Fruit fly (Drosophila melanogaster) whole organism, embryonic: ENCODE measurements around the gene THADA.

ENCODE experiments used
- Aef1 ChIP-seq: fragments of 200-800 bp; sonication (Bioruptor generic); IDR thresholded peaks from 3 replicates; pipeline ENCODE4 v1.3.6; 2022; ENCODE audit warnings: missing biosample characterization, missing genetic modification characterization
- Blimp-1 ChIP-seq: fragments of 200-800 bp; sonication (Bioruptor generic); optimal IDR thresholded peaks from 3 replicates; lab custom pipeline; 2018; ENCODE audit warnings: missing biosample characterization, missing genetic modification characterization, mild to moderate bottlenecking, moderate library complexity, missing genetic modification reagents
- CG12744 ChIP-seq: fragments of 200-800 bp; sonication (Bioruptor generic); optimal IDR thresholded peaks from 2 replicates; lab custom pipeline; 2016; ENCODE audit warnings: missing biosample characterization, missing genetic modification characterization
- CG13894 ChIP-seq: fragments of 200-800 bp; sonication (Bioruptor generic); optimal IDR thresholded peaks from 3 replicates; lab custom pipeline; 2018; ENCODE audit warnings: missing biosample characterization, mild to moderate bottlenecking, missing genetic modification characterization, moderate library complexity
- CG14710 ChIP-seq: fragments of 200-800 bp; sonication (Bioruptor generic); optimal IDR thresholded peaks from 3 replicates; lab custom pipeline; 2019; ENCODE audit warnings: missing biosample characterization, mild to moderate bottlenecking, missing genetic modification characterization, moderate library complexity
- CG15514 ChIP-seq: fragments of 200-800 bp; sonication (Bioruptor generic); optimal IDR thresholded peaks from 3 replicates; lab custom pipeline; 2017; ENCODE audit warnings: missing biosample characterization, missing genetic modification characterization, mild to moderate bottlenecking, moderate library complexity, missing genetic modification reagents
- CG17359 ChIP-seq: fragments of 200-800 bp; sonication (Bioruptor generic); optimal IDR thresholded peaks from 3 replicates; lab custom pipeline; 2018; ENCODE audit warnings: missing biosample characterization, mild to moderate bottlenecking, missing genetic modification characterization, moderate library complexity
- CG17802 ChIP-seq: fragments of 200-800 bp; sonication (Bioruptor generic); optimal IDR thresholded peaks from 2 replicates; lab custom pipeline; 2018; ENCODE audit warnings: missing biosample characterization, mild to moderate bottlenecking, missing genetic modification characterization, moderate library complexity
- CG1832 ChIP-seq: fragments of 200-800 bp; sonication (Bioruptor generic); optimal IDR thresholded peaks from 2 replicates; lab custom pipeline; 2017; ENCODE audit warnings: missing biosample characterization, mild to moderate bottlenecking, missing genetic modification characterization, inconsistent platforms
- CG2678 ChIP-seq: fragments of 200-800 bp; sonication (Bioruptor generic); optimal IDR thresholded peaks from 3 replicates; lab custom pipeline; 2019; ENCODE audit warnings: missing biosample characterization, mild to moderate bottlenecking, missing genetic modification characterization, moderate library complexity
- CG3065 ChIP-seq: fragments of 200-800 bp; sonication (Bioruptor generic); optimal IDR thresholded peaks from 2 replicates; lab custom pipeline; 2016; ENCODE audit warnings: missing biosample characterization, missing genetic modification characterization
- CG32772 ChIP-seq: fragments of 200-800 bp; sonication (Bioruptor generic); IDR thresholded peaks from 2 replicates; pipeline ENCODE4 v1.3.6; 2022; ENCODE audit warnings: missing biosample characterization, missing genetic modification characterization
- CG3281 ChIP-seq: fragments of 200-800 bp; sonication (Bioruptor generic); optimal IDR thresholded peaks from 3 replicates; lab custom pipeline; 2017; ENCODE audit warnings: missing biosample characterization, mild to moderate bottlenecking, missing genetic modification characterization
- CG34224 ChIP-seq: fragments of 200-800 bp; sonication (Bioruptor generic); IDR thresholded peaks from 3 replicates; pipeline ENCODE4 v1.3.6; 2022; ENCODE audit warnings: missing biosample characterization, missing genetic modification characterization; ENCODE audit not compliant: partially characterized antibody
- CG3838 ChIP-seq: fragments of 200-800 bp; sonication (Bioruptor generic); optimal IDR thresholded peaks from 3 replicates; lab custom pipeline; 2016; ENCODE audit warnings: missing biosample characterization, missing genetic modification characterization
- CG42726 ChIP-seq: fragments of 200-800 bp; sonication (Bioruptor generic); IDR thresholded peaks from 2 replicates; pipeline ENCODE4 v1.3.6; 2022; ENCODE audit warnings: missing biosample characterization, missing genetic modification characterization; ENCODE audit not compliant: partially characterized antibody
- CG4617 ChIP-seq: fragments of 200-800 bp; sonication (Bioruptor generic); optimal IDR thresholded peaks from 3 replicates; lab custom pipeline; 2016; ENCODE audit warnings: missing biosample characterization, missing genetic modification characterization, borderline replicate concordance
- CG5245 ChIP-seq: fragments of 200-800 bp; sonication (Bioruptor generic); optimal IDR thresholded peaks from 3 replicates; lab custom pipeline; 2016; ENCODE audit warnings: missing biosample characterization, missing genetic modification characterization
- CG6175 ChIP-seq: fragments of 200-800 bp; sonication (Bioruptor generic); IDR thresholded peaks from 3 replicates; pipeline ENCODE4 v1.3.6; 2022; ENCODE audit warnings: missing biosample characterization, missing genetic modification characterization
- CG6683 ChIP-seq: fragments of 200-800 bp; sonication (Bioruptor generic); optimal IDR thresholded peaks from 2 replicates; lab custom pipeline; 2017; ENCODE audit warnings: missing biosample characterization, mild to moderate bottlenecking, missing genetic modification characterization, missing genetic modification reagents
- CG8944 ChIP-seq: fragments of 200-800 bp; sonication (Bioruptor generic); optimal IDR thresholded peaks from 3 replicates; lab custom pipeline; 2016; ENCODE audit warnings: missing biosample characterization, missing genetic modification characterization
- Dfd ChIP-seq, 2 experiments: fragments of >200 bp; optimal IDR thresholded peaks; 2 replicates each; lab custom pipeline; 2017; ENCODE audit warnings: missing biosample characterization in 2 of 2, missing genetic modification characterization in 2 of 2
- Dll ChIP-seq: fragments of 200-800 bp; sonication (Bioruptor generic); IDR thresholded peaks from 4 replicates; pipeline ENCODE4 v1.3.6; 2022; ENCODE audit warnings: missing biosample characterization, missing genetic modification characterization; ENCODE audit not compliant: partially characterized antibody
- Doc3 ChIP-seq: fragments of 200-800 bp; sonication (Bioruptor generic); IDR thresholded peaks from 3 replicates; pipeline ENCODE4 v1.3.6; 2022; ENCODE audit warnings: missing biosample characterization, missing genetic modification characterization; ENCODE audit not compliant: partially characterized antibody
- Drgx ChIP-seq: fragments of 200-800 bp; sonication (Bioruptor generic); IDR thresholded peaks from 2 replicates; pipeline ENCODE4 v1.3.6; 2022; ENCODE audit warnings: missing biosample characterization, missing genetic modification characterization
- GATAe ChIP-seq: fragments of 200-800 bp; sonication (Bioruptor generic); conservative IDR thresholded peaks from 2 replicates; pipeline ENCODE4 v1.3.6; 2022; ENCODE audit warnings: missing biosample characterization, missing genetic modification characterization
- HLH4C ChIP-seq: fragments of 200-800 bp; sonication (Bioruptor generic); IDR thresholded peaks from 3 replicates; pipeline ENCODE4 v1.3.6; 2022; ENCODE audit warnings: missing biosample characterization, missing genetic modification characterization; ENCODE audit not compliant: partially characterized antibody
- Hr3 ChIP-seq: fragments of 200-800 bp; sonication (Bioruptor generic); optimal IDR thresholded peaks from 3 replicates; lab custom pipeline; 2016; ENCODE audit warnings: missing biosample characterization, missing genetic modification characterization
- Scr ChIP-seq: fragments of 200-800 bp; sonication (Bioruptor generic); IDR thresholded peaks from 2 replicates; pipeline ENCODE4 v1.3.6; 2022; ENCODE audit warnings: missing biosample characterization, missing genetic modification characterization; ENCODE audit not compliant: partially characterized antibody
- Sry-δ ChIP-seq: fragments of 200-800 bp; sonication (Bioruptor generic); optimal IDR thresholded peaks from 2 replicates; lab custom pipeline; 2016; ENCODE audit warnings: missing biosample characterization, missing genetic modification characterization
- al ChIP-seq: fragments of 200-800 bp; sonication (Bioruptor generic); IDR thresholded peaks from 2 replicates; pipeline ENCODE4 v1.3.6; 2022; ENCODE audit warnings: missing biosample characterization, missing genetic modification characterization
- amos ChIP-seq: fragments of 200-800 bp; sonication (Bioruptor generic); IDR thresholded peaks from 2 replicates; pipeline ENCODE4 v1.3.6; 2022; ENCODE audit warnings: missing biosample characterization, missing genetic modification characterization; ENCODE audit not compliant: partially characterized antibody
- br ChIP-seq: fragments of >200 bp; optimal IDR thresholded peaks from 2 replicates; lab custom pipeline; 2017
- btn ChIP-seq: fragments of 200-800 bp; sonication (Bioruptor generic); optimal IDR thresholded peaks from 2 replicates; lab custom pipeline; 2016; ENCODE audit warnings: missing biosample characterization, missing genetic modification characterization
- crol ChIP-seq: fragments of 200-800 bp; sonication (Bioruptor generic); IDR thresholded peaks from 2 replicates; pipeline ENCODE4 v1.3.6; 2022; ENCODE audit warnings: missing biosample characterization, missing genetic modification characterization
- cwo ChIP-seq: fragments of 200-800 bp; sonication (Bioruptor generic); optimal IDR thresholded peaks from 3 replicates; lab custom pipeline; 2017; ENCODE audit warnings: missing biosample characterization, missing genetic modification characterization, mild to moderate bottlenecking, moderate library complexity, missing genetic modification reagents
- dimm ChIP-seq: fragments of 200-800 bp; sonication (Bioruptor generic); IDR thresholded peaks from 2 replicates; pipeline ENCODE4 v1.3.6; 2022; ENCODE audit warnings: missing biosample characterization, missing genetic modification characterization
- ftz-f1 ChIP-seq: fragments of 200-800 bp; sonication (Bioruptor generic); optimal IDR thresholded peaks from 2 replicates; lab custom pipeline; 2016; ENCODE audit warnings: missing biosample characterization, missing genetic modification characterization
- gcm ChIP-seq: fragments of 200-800 bp; sonication (Bioruptor generic); optimal IDR thresholded peaks from 2 replicates; lab custom pipeline; 2019; ENCODE audit warnings: missing biosample characterization, mild to moderate bottlenecking, missing genetic modification characterization, moderate library complexity
- ham ChIP-seq: fragments of 200-800 bp; sonication (Bioruptor generic); IDR thresholded peaks from 2 replicates; pipeline ENCODE4 v1.3.6; 2022; ENCODE audit warnings: missing biosample characterization, missing genetic modification characterization
- her ChIP-seq: fragments of 200-800 bp; sonication (Bioruptor generic); optimal IDR thresholded peaks from 2 replicates; lab custom pipeline; 2016; ENCODE audit warnings: missing biosample characterization, missing genetic modification characterization
- otp ChIP-seq: fragments of 200-800 bp; sonication (Bioruptor generic); IDR thresholded peaks from 3 replicates; pipeline ENCODE4, ENCODE4 v1.3.6; 2022; ENCODE audit warnings: missing biosample characterization, missing genetic modification characterization
- ro ChIP-seq: fragments of 200-800 bp; sonication (Bioruptor generic); IDR thresholded peaks from 2 replicates; pipeline ENCODE4 v1.3.6; 2022; ENCODE audit warnings: missing biosample characterization, missing genetic modification characterization
- tap ChIP-seq: fragments of 200-800 bp; optimal IDR thresholded peaks from 3 replicates; lab custom pipeline; 2019; ENCODE audit warnings: missing biosample characterization, mild to moderate bottlenecking, missing genetic modification characterization, moderate library complexity
- twi ChIP-seq: fragments of 200-800 bp; optimal IDR thresholded peaks from 2 replicates; lab custom pipeline; 2019; ENCODE audit warnings: missing biosample characterization, mild to moderate bottlenecking, missing genetic modification characterization, moderate library complexity
- zen ChIP-seq: fragments of 200-800 bp; sonication (Bioruptor generic); optimal IDR thresholded peaks from 3 replicates; lab custom pipeline; 2018; ENCODE audit warnings: missing biosample characterization, mild to moderate bottlenecking, missing genetic modification characterization, moderate library complexity

The THADA gene

DNA sequence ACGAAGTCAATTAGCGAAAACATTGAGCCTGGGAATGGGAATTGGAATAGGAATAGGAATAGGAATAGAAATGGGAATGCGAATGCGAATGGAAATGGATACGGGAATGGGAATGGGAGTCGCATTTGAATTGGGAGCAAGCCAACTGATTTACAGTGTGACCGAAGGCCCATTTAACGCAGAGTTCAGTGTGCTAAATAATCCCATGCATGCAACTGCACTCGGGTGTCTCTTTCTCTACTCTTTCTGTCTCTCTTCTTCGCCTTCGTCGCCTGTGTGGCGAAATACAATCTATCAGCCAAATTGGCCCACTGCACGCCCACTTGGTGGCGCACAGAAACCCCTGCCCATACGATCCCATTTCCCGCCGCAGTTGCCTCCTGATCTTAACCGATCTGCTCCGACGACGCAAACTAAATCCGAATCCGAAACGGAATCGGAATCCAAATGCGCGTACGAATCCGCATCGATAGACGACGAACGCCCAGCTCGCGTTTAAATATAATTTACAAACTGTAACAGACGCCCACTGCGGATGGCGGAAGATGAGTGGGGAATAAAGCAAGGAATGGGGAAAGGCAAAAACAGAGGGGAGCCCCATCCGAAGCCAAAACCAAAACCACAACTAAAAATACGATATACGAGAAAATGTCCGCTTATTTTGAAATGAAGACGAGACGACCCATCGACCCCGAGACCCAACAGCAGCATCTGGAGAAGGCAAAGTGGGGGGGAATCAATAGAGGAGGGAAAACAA lies 21.1 kb downstream of the THADA start (continued):
- TF ChIP-seq Dll (GFP tag; lab: Robert Waterston, UW) (0 out of 4 replicates have a peak, but pooled peaks have one; percentile 23), CG13894 (no peak), crol (GFP tag; lab: Robert Waterston, UW) (peak; percentile 69)

- TF ChIP-seq CG8944 (GFP tag; lab: Kevin White, UChicago), result no peak
- TF ChIP-seq her, result no peak
- TF ChIP-seq Hr3 (GFP tag; lab: Kevin White, UChicago), result no peak
- TF ChIP-seq Aef1 (GFP tag; lab: Robert Waterston, UW), result no peak
- TF ChIP-seq CG6683 (GFP tag; lab: Kevin White, UChicago), result no peak
- no peak for TF ChIP-seq otp (GFP tag; lab: Robert Waterston, UW)
- no peak for TF ChIP-seq HLH4C (GFP tag; lab: Robert Waterston, UW)
- TF ChIP-seq cwo (GFP tag; lab: Kevin White, UChicago), result no peak
- TF ChIP-seq dimm (GFP tag; lab: Robert Waterston, UW), result no peak
- no peak for TF ChIP-seq ro (GFP tag; lab: Robert Waterston, UW)
- TF ChIP-seq al (GFP tag; lab: Robert Waterston, UW), result no peak
- no peak for TF ChIP-seq CG17802 (tag; lab: Kevin White, UChicago)
- TF ChIP-seq Blimp-1 (GFP tag; lab: Kevin White, UChicago), result peak; percentile 1
- peak; percentile 21 for TF ChIP-seq zen (tag; lab: Kevin White, UChicago)
- no peak for TF ChIP-seq CG4617 (GFP tag; lab: Kevin White, UChicago)
- TF ChIP-seq Sry-δ (GFP tag; lab: Kevin White, UChicago), result no peak
- no peak for TF ChIP-seq CG6175 (GFP tag; lab: Robert Waterston, UW)
- no peak for TF ChIP-seq CG2678 (tag; lab: Kevin White, UChicago)
- no peak for TF ChIP-seq gcm (GFP tag; lab: Kevin White, UChicago)
- no peak for TF ChIP-seq CG42726 (GFP tag; lab: Robert Waterston, UW)
- TF ChIP-seq CG1832 (GFP tag; lab: Kevin White, UChicago), result no peak
- no peak for TF ChIP-seq Scr
- no peak for TF ChIP-seq ftz-f1 (GFP tag; lab: Kevin White, UChicago)
- TF ChIP-seq CG34224 (GFP tag; lab: Robert Waterston, UW), result no peak
- peak; percentile 54 for TF ChIP-seq CG32772 (GFP tag; lab: Robert Waterston, UW)
- no peak for TF ChIP-seq CG3281 (GFP tag; lab: Kevin White, UChicago)
- no peak for TF ChIP-seq amos (GFP tag; lab: Robert Waterston, UW)
- TF ChIP-seq GATAe (GFP tag; lab: Robert Waterston, UW), result no peak
- no peak for TF ChIP-seq CG5245 (GFP tag; lab: Kevin White, UChicago)
- no peak for TF ChIP-seq br (lab: Kevin White, UChicago)
- no peak for TF ChIP-seq Drgx (GFP tag; lab: Robert Waterston, UW)
- no peak for TF ChIP-seq twi
- TF ChIP-seq CG12744 (GFP tag; lab: Kevin White, UChicago), result no peak
- TF ChIP-seq Doc3 (GFP tag; lab: Robert Waterston, UW), result no peak
- TF ChIP-seq Dfd (GFP tag; optimal IDR thresholded peaks at IDR 0.05; lab: Kevin White, UChicago), result no peak
- TF ChIP-seq ham (GFP tag; lab: Robert Waterston, UW), result no peak
- no peak for TF ChIP-seq tap
- no peak for TF ChIP-seq CG3065 (GFP tag; lab: Kevin White, UChicago)
- TF ChIP-seq btn (GFP tag; lab: Kevin White, UChicago), result no peak
- TF ChIP-seq CG3838 (GFP tag; lab: Kevin White, UChicago), result no peak
- TF ChIP-seq CG14710 (tag; lab: Kevin White, UChicago), result peak; percentile 49
- peak; percentile 43 for TF ChIP-seq CG17359 (tag; lab: Kevin White, UChicago)
- TF ChIP-seq CG15514 (GFP tag; lab: Kevin White, UChicago), result no peak
Measured at dm6 chrX:19842397-19843261, 22.7 kb downstream of the THADA start.
